Worm (Caenorhabditis elegans): Measurements from ENCODE around the gene T26C12.1.

T26C12.1 gene

ce11 chrIV:3250020-3250419 lies 8.7 kb upstream of the T26C12.1 start (continued):
- no peak for TF ChIP-seq mab-9 (GFP tag; IDR thresholded peaks at IDR 0.05)
- no peak for TF ChIP-seq sup-37 (GFP tag; optimal IDR thresholded peaks at IDR 0.05)
- TF ChIP-seq mef-2 (tag; optimal IDR thresholded peaks at IDR 0.05), result no peak
- no peak for TF ChIP-seq elt-3 (tag; optimal IDR thresholded peaks at IDR 0.05)
- no peak for TF ChIP-seq nhr-76 (tag; optimal IDR thresholded peaks at IDR 0.05)
- TF ChIP-seq C04F5.9 (tag; optimal IDR thresholded peaks at IDR 0.05), result no peak
- no peak for TF ChIP-seq lin-15B (tag; optimal IDR thresholded peaks at IDR 0.05)
- TF ChIP-seq unc-130 (tag; optimal IDR thresholded peaks at IDR 0.05), result no peak
- TF ChIP-seq hlh-17 (GFP tag; optimal IDR thresholded peaks at IDR 0.05; ENCODE audit: borderline replicate concordance), result no peak
- peak; percentile 60 for TF ChIP-seq nhr-47 (tag; optimal IDR thresholded peaks at IDR 0.05)
- TF ChIP-seq C16A3.4 (tag; optimal IDR thresholded peaks at IDR 0.05), result no peak
- no peak for TF ChIP-seq nhr-237 (tag; optimal IDR thresholded peaks at IDR 0.05)
- no peak for TF ChIP-seq aly-2 (tag; optimal IDR thresholded peaks at IDR 0.05)
- TF ChIP-seq dpl-1 (GFP tag; optimal IDR thresholded peaks at IDR 0.05), result no peak
- no peak for TF ChIP-seq nhr-90 (tag; optimal IDR thresholded peaks at IDR 0.05; ENCODE audit: poor library complexity)
- TF ChIP-seq egl-27 (tag; optimal IDR thresholded peaks at IDR 0.05), result no peak
- peak; percentile 73 for TF ChIP-seq pax-3 (tag; optimal IDR thresholded peaks at IDR 0.05)
- no peak for TF ChIP-seq nhr-85 (tag)
- no peak for TF ChIP-seq fos-1 (tag; optimal IDR thresholded peaks at IDR 0.05)
- no peak for TF ChIP-seq ama-1 (optimal IDR thresholded peaks at IDR 0.05)
- TF ChIP-seq irx-1 (tag; optimal IDR thresholded peaks at IDR 0.05), result no peak
- TF ChIP-seq C34B4.2 (tag; optimal IDR thresholded peaks at IDR 0.05), result no peak
- TF ChIP-seq aha-1 (tag; optimal IDR thresholded peaks at IDR 0.05), result no peak
- no peak for TF ChIP-seq hlh-4 (tag; optimal IDR thresholded peaks at IDR 0.05)
- TF ChIP-seq nhr-77 (tag; optimal IDR thresholded peaks at IDR 0.05), result no peak

ce11 chrIV:3251551-3251950 lies 7.2 kb upstream of the T26C12.1 start:
- no peak for TF ChIP-seq C16A3.4 (tag; optimal IDR thresholded peaks at IDR 0.05)
- TF ChIP-seq zip-4 (GFP tag; optimal IDR thresholded peaks at IDR 0.05), result no peak
- no peak for TF ChIP-seq sptf-1 (tag; optimal IDR thresholded peaks at IDR 0.05)
- TF ChIP-seq C04F5.9 (tag; optimal IDR thresholded peaks at IDR 0.05), result no peak

ce11 chrIV:3252047-3252446 lies 6.7 kb upstream of the T26C12.1 start:
- TF ChIP-seq nhr-237 (tag; optimal IDR thresholded peaks at IDR 0.05) (no peak), pax-3 (tag; optimal IDR thresholded peaks at IDR 0.05) (peak; percentile 70), lin-13 (GFP tag; optimal IDR thresholded peaks at IDR 0.05) (no peak), hlh-17 (GFP tag; optimal IDR thresholded peaks at IDR 0.05; ENCODE audit: borderline replicate concordance) (no peak), pag-3 (tag; optimal IDR thresholded peaks at IDR 0.05; ENCODE audit: borderline replicate concordance, insufficient read depth) (no peak), aly-2 (tag; optimal IDR thresholded peaks at IDR 0.05) (no peak), dsc-1 (tag; optimal IDR thresholded peaks at IDR 0.05) (peak; percentile 86), fkh-8 (tag; optimal IDR thresholded peaks at IDR 0.05) (peak; percentile 34)

- TF ChIP-seq fkh-8 (tag; optimal IDR thresholded peaks at IDR 0.05) (peak; percentile 36), ceh-90 (tag; optimal IDR thresholded peaks at IDR 0.05) (no peak)
Observed at ce11 chrIV:3254443-3254842, 4.3 kb upstream of the T26C12.1 start, which contains the start of gene dmd-9. Gene dmd-9 (minus strand): TSS chrIV:3254543.

- TF ChIP-seq lin-35 (GFP tag; optimal IDR thresholded peaks at IDR 0.05) (peak in 1 of 2 experiments; percentile 9), lin-14 (GFP tag; optimal IDR thresholded peaks at IDR 0.05) (peak; percentile 49), elt-3 (tag; optimal IDR thresholded peaks at IDR 0.05) (peak in 2 of 6 experiments; percentile 16 to 41), hlh-4 (tag; optimal IDR thresholded peaks at IDR 0.05) (no peak), nhr-11 (tag; optimal IDR thresholded peaks at IDR 0.05) (no peak), blmp-1 (tag; optimal IDR thresholded peaks at IDR 0.05) (peak; percentile 56), ama-1 (optimal IDR thresholded peaks at IDR 0.05) (no peak), lin-13 (GFP tag; optimal IDR thresholded peaks at IDR 0.05) (no peak), snu-23 (GFP tag; optimal IDR thresholded peaks at IDR 0.05) (peak; percentile 6), nhr-85 (tag) (peak; percentile 37)
Observed at ce11 chrIV:3256866-3257265, 1.8 kb upstream of the T26C12.1 start.

All from whole organism, L1 larva.